Fruit fly (Drosophila melanogaster) whole organism, embryonic: ENCODE measurements around the gene CG43638.

Source experiments
- Ada2b ChIP-seq: fragments of 200-800 bp; sonication (Bioruptor generic); IDR thresholded peaks from 2 replicates; pipeline ENCODE4 v1.3.6; 2022; ENCODE audit warnings: missing biosample characterization, missing genetic modification characterization
- Aef1 ChIP-seq: fragments of 200-800 bp; sonication (Bioruptor generic); IDR thresholded peaks from 3 replicates; pipeline ENCODE4 v1.3.6; 2022; ENCODE audit warnings: missing biosample characterization, missing genetic modification characterization
- Blimp-1 ChIP-seq: fragments of 200-800 bp; sonication (Bioruptor generic); optimal IDR thresholded peaks from 3 replicates; lab custom pipeline; 2018; ENCODE audit warnings: missing biosample characterization, missing genetic modification characterization, mild to moderate bottlenecking, moderate library complexity, missing genetic modification reagents
- CG10274 ChIP-seq: fragments of 200-800 bp; sonication (Bioruptor generic); optimal IDR thresholded peaks from 3 replicates; lab custom pipeline; 2017; ENCODE audit warnings: missing biosample characterization, mild to moderate bottlenecking, missing genetic modification characterization
- CG10565 ChIP-seq: fragments of 200-800 bp; sonication (Bioruptor generic); optimal IDR thresholded peaks from 3 replicates; lab custom pipeline; 2016; ENCODE audit warnings: missing biosample characterization, mild to moderate bottlenecking, missing genetic modification characterization
- CG10959 ChIP-seq: fragments of 200-800 bp; sonication (Bioruptor generic); IDR thresholded peaks from 2 replicates; pipeline ENCODE4 v1.3.6; 2022; ENCODE audit warnings: missing biosample characterization, missing genetic modification characterization
- CG10979 ChIP-seq: fragments of 200-800 bp; sonication (Bioruptor generic); optimal IDR thresholded peaks from 2 replicates; lab custom pipeline; 2018; ENCODE audit warnings: missing biosample characterization, mild to moderate bottlenecking, missing genetic modification characterization, moderate library complexity
- CG12769 ChIP-seq: fragments of 200-800 bp; sonication (Bioruptor generic); optimal IDR thresholded peaks from 2 replicates; lab custom pipeline; 2019; ENCODE audit warnings: missing biosample characterization, mild to moderate bottlenecking, missing genetic modification characterization, moderate library complexity
- CG16815 ChIP-seq: fragments of 200-800 bp; sonication (Bioruptor generic); optimal IDR thresholded peaks from 3 replicates; lab custom pipeline; 2017; ENCODE audit warnings: missing biosample characterization, mild to moderate bottlenecking, missing genetic modification characterization
- CG2120 ChIP-seq: fragments of 200-800 bp; sonication (Bioruptor generic); optimal IDR thresholded peaks from 3 replicates; lab custom pipeline; 2016; ENCODE audit warnings: missing biosample characterization, missing genetic modification characterization
- CG30431 ChIP-seq: fragments of 200-800 bp; sonication (Bioruptor generic); optimal IDR thresholded peaks from 2 replicates; lab custom pipeline; 2017; ENCODE audit warnings: missing biosample characterization, missing genetic modification characterization
- CG32532 ChIP-seq: fragments of 200-800 bp; sonication (Bioruptor generic); IDR thresholded peaks from 2 replicates; pipeline ENCODE4 v1.3.6; 2022; ENCODE audit warnings: missing biosample characterization, missing genetic modification characterization
- CG34422 ChIP-seq: fragments of 200-800 bp; sonication (Bioruptor generic); IDR thresholded peaks from 3 replicates; pipeline ENCODE4 v1.3.6; 2022; ENCODE audit warnings: missing biosample characterization, missing genetic modification characterization
- CG4282 ChIP-seq: fragments of 200-800 bp; sonication (Bioruptor generic); optimal IDR thresholded peaks from 2 replicates; lab custom pipeline; 2016; ENCODE audit warnings: missing biosample characterization, missing genetic modification characterization
- CG4730 ChIP-seq: fragments of 200-800 bp; sonication (Bioruptor generic); IDR thresholded peaks from 2 replicates; pipeline ENCODE4 v1.3.6; 2022; ENCODE audit warnings: missing biosample characterization, missing genetic modification characterization
- CG6654 ChIP-seq: fragments of 200-800 bp; sonication (Bioruptor generic); optimal IDR thresholded peaks from 2 replicates; lab custom pipeline; 2017; ENCODE audit warnings: missing biosample characterization, mild to moderate bottlenecking, missing genetic modification characterization
- CG6683 ChIP-seq: fragments of 200-800 bp; sonication (Bioruptor generic); optimal IDR thresholded peaks from 2 replicates; lab custom pipeline; 2017; ENCODE audit warnings: missing biosample characterization, mild to moderate bottlenecking, missing genetic modification characterization, missing genetic modification reagents
- CG6765 ChIP-seq: fragments of 200-800 bp; sonication (Bioruptor generic); optimal IDR thresholded peaks from 3 replicates; lab custom pipeline; 2017; ENCODE audit warnings: missing biosample characterization, mild to moderate bottlenecking, missing genetic modification characterization
- CG7556 ChIP-seq: fragments of 200-800 bp; sonication (Bioruptor generic); optimal IDR thresholded peaks from 2 replicates; lab custom pipeline; 2017; ENCODE audit warnings: missing biosample characterization, mild to moderate bottlenecking, missing genetic modification characterization
- Dad ChIP-seq: fragments of 200-800 bp; sonication (Bioruptor generic); optimal IDR thresholded peaks from 3 replicates; lab custom pipeline; 2016; ENCODE audit warnings: missing biosample characterization, missing genetic modification characterization
- Doc3 ChIP-seq: fragments of 200-800 bp; sonication (Bioruptor generic); IDR thresholded peaks from 3 replicates; pipeline ENCODE4 v1.3.6; 2022; ENCODE audit warnings: missing biosample characterization, missing genetic modification characterization; ENCODE audit not compliant: partially characterized antibody
- Gug ChIP-seq: fragments of 200-800 bp; sonication (Bioruptor generic); IDR thresholded peaks from 4 replicates; pipeline ENCODE4 v1.3.6; 2022; ENCODE audit warnings: missing biosample characterization, missing genetic modification characterization
- HLH3B ChIP-seq: fragments of 200-800 bp; sonication (Bioruptor generic); IDR thresholded peaks from 2 replicates; pipeline ENCODE4 v1.3.6; 2022; ENCODE audit warnings: missing biosample characterization, missing genetic modification characterization
- HLH4C ChIP-seq: fragments of 200-800 bp; sonication (Bioruptor generic); IDR thresholded peaks from 3 replicates; pipeline ENCODE4 v1.3.6; 2022; ENCODE audit warnings: missing biosample characterization, missing genetic modification characterization; ENCODE audit not compliant: partially characterized antibody
- Hey ChIP-seq: fragments of 200-800 bp; sonication (Bioruptor generic); optimal IDR thresholded peaks from 3 replicates; lab custom pipeline; 2018; ENCODE audit warnings: missing biosample characterization, mild to moderate bottlenecking, missing genetic modification characterization
- Hr51 ChIP-seq, 2 experiments: fragments of 200-800 bp; sonication (Bioruptor generic); optimal IDR thresholded peaks; 2 replicates in 1 of 2; 3 replicates in 1 of 2; lab custom pipeline; 2016 to 2018; ENCODE audit warnings: missing biosample characterization in 2 of 2, missing genetic modification characterization in 2 of 2, mild to moderate bottlenecking in 1 of 2, moderate library complexity in 1 of 2
- MESR4 ChIP-seq: fragments of 200-800 bp; sonication (Bioruptor generic); optimal IDR thresholded peaks from 2 replicates; lab custom pipeline; 2018; ENCODE audit warnings: missing biosample characterization, mild to moderate bottlenecking, missing genetic modification characterization, moderate library complexity
- Mad ChIP-seq: fragments of 200-800 bp; sonication (Bioruptor generic); optimal IDR thresholded peaks from 2 replicates; lab custom pipeline; 2016; ENCODE audit warnings: missing biosample characterization, missing genetic modification characterization
- Max ChIP-seq: fragments of 200-800 bp; sonication (Bioruptor generic); optimal IDR thresholded peaks from 2 replicates; lab custom pipeline; 2016; ENCODE audit warnings: missing biosample characterization, mild to moderate bottlenecking, missing genetic modification characterization
- Optix ChIP-seq: fragments of 200-800 bp; sonication (Bioruptor generic); IDR thresholded peaks from 3 replicates; pipeline ENCODE4 v1.3.6; 2022; ENCODE audit warnings: missing biosample characterization, missing genetic modification characterization
- Pdp1 ChIP-seq, 2 experiments: fragments of 200-800 bp; sonication (Bioruptor generic); optimal IDR thresholded peaks; 3 replicates each; lab custom pipeline; 2016; ENCODE audit warnings: missing biosample characterization in 2 of 2, missing genetic modification characterization in 2 of 2, mild to moderate bottlenecking in 1 of 2, moderate library complexity in 1 of 2
- al ChIP-seq: fragments of 200-800 bp; sonication (Bioruptor generic); IDR thresholded peaks from 2 replicates; pipeline ENCODE4 v1.3.6; 2022; ENCODE audit warnings: missing biosample characterization, missing genetic modification characterization
- bcd ChIP-seq: fragments of 200-800 bp; sonication (Bioruptor generic); optimal IDR thresholded peaks from 2 replicates; lab custom pipeline; 2017; ENCODE audit warnings: missing biosample characterization, mild to moderate bottlenecking, missing genetic modification characterization
- bowl ChIP-seq: fragments of 200-800 bp; sonication (Bioruptor generic); IDR thresholded peaks from 2 replicates; pipeline ENCODE4 v1.3.6; 2022; ENCODE audit warnings: missing biosample characterization, missing genetic modification characterization
- cas ChIP-seq: fragments of 200-800 bp; sonication (Bioruptor generic); IDR thresholded peaks from 2 replicates; pipeline ENCODE4 v1.3.6; 2022; ENCODE audit warnings: missing biosample characterization, missing genetic modification characterization
- gcm ChIP-seq: fragments of 200-800 bp; sonication (Bioruptor generic); optimal IDR thresholded peaks from 2 replicates; lab custom pipeline; 2019; ENCODE audit warnings: missing biosample characterization, mild to moderate bottlenecking, missing genetic modification characterization, moderate library complexity
- insv ChIP-seq, 2 experiments: fragments of 200-800 bp; sonication (Bioruptor generic); optimal IDR thresholded peaks; 3 replicates each; lab custom pipeline; 2016 to 2018; ENCODE audit warnings: missing biosample characterization in 2 of 2, missing genetic modification characterization in 2 of 2
- jumu ChIP-seq: fragments of 200-800 bp; sonication (Bioruptor generic); optimal IDR thresholded peaks from 3 replicates; lab custom pipeline; 2016; ENCODE audit warnings: missing biosample characterization, missing genetic modification characterization
- lmd ChIP-seq: fragments of 200-800 bp; sonication (Bioruptor generic); IDR thresholded peaks from 2 replicates; pipeline ENCODE4 v1.3.6; 2022; ENCODE audit warnings: missing biosample characterization, missing genetic modification characterization
- lola ChIP-seq, 3 experiments: fragments of >200 bp in 2 of 3; fragments of 200-800 bp in 1 of 3; sonication (Bioruptor generic) in 1 of 3; optimal IDR thresholded peaks; 2 replicates each; lab custom pipeline; 2017 to 2019; ENCODE audit warnings: missing biosample characterization in 3 of 3, missing genetic modification characterization in 3 of 3, mild to moderate bottlenecking in 1 of 3, moderate library complexity in 1 of 3
- lov ChIP-seq, 2 experiments: fragments of 200-800 bp in 1 of 2; fragments of >200 bp in 1 of 2; sonication (Bioruptor generic) in 1 of 2; IDR thresholded peaks in 1 of 2; optimal IDR thresholded peaks in 1 of 2; 2 replicates in 1 of 2; 3 replicates in 1 of 2; pipeline versions ENCODE4 v1.3.6 to Lab custom; 2017 to 2022; ENCODE audit warnings: missing biosample characterization in 1 of 2, missing genetic modification characterization in 1 of 2
- nmo ChIP-seq: fragments of 200-800 bp; sonication (Bioruptor generic); optimal IDR thresholded peaks from 2 replicates; lab custom pipeline; 2018; ENCODE audit warnings: missing biosample characterization, mild to moderate bottlenecking, missing genetic modification characterization, moderate library complexity
- org-1 ChIP-seq: fragments of 200-800 bp; sonication (Bioruptor generic); optimal IDR thresholded peaks from 2 replicates; lab custom pipeline; 2017; ENCODE audit warnings: missing biosample characterization, missing genetic modification characterization
- pho ChIP-seq: fragments of 200-800 bp; sonication (Bioruptor generic); optimal IDR thresholded peaks from 2 replicates; lab custom pipeline; 2016; ENCODE audit warnings: missing biosample characterization, missing genetic modification characterization
- slbo ChIP-seq: fragments of 200-800 bp; sonication (Bioruptor generic); IDR thresholded peaks from 2 replicates; pipeline ENCODE4 v1.3.6; 2022; ENCODE audit warnings: missing biosample characterization, missing genetic modification characterization
- tup ChIP-seq: fragments of 200-800 bp; sonication (Bioruptor generic); optimal IDR thresholded peaks from 2 replicates; lab custom pipeline; 2016; ENCODE audit warnings: missing biosample characterization, mild to moderate bottlenecking, missing genetic modification characterization, moderate library complexity
- twi ChIP-seq: fragments of 200-800 bp; optimal IDR thresholded peaks from 2 replicates; lab custom pipeline; 2019; ENCODE audit warnings: missing biosample characterization, mild to moderate bottlenecking, missing genetic modification characterization, moderate library complexity
- yki ChIP-seq: fragments of >200 bp; optimal IDR thresholded peaks from 3 replicates; lab custom pipeline; 2018

Gene CG43638

DNA sequence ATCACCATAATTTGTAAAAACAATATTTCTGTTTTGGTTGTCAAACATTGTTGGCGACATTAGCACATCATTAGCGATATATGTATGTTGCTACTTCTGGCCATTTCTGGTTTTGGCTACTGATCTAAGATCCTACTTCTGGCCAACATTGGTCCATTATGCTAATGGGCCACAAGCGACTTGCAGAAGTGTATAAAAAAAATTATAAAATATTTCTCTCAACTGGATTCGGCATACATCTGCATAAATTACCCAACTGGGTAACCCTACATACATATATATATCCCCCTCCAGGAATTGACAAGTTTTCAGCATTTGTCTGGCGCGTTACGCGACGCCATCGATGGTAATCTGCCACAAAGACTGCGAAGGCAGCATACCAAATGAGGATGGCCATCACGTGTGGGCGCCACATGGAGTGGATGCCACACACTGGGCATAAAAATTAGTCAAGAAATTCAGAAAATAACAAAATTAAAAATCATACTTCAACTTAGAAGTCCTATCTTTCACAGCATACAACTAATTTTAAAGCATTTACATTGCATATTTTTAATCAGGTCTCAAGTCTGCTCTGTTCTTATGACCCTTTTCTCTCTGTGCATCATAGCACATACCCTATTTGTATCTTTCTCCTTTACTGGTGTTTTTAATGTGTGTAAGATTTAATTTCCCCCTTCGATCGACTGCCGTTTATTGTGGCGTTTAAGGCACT, 6.8 kb upstream of the CG43638 start (continued):
- TF ChIP-seq nmo (GFP tag; lab: Kevin White, UChicago): peak; percentile 50
- no peak for TF ChIP-seq HLH4C
- peak; percentile 54 for TF ChIP-seq lmd (GFP tag; lab: Robert Waterston, UW)
- peak; percentile 26; the same call in 1 of the 4 replicates for TF ChIP-seq Gug (GFP tag; lab: Robert Waterston, UW)
- no peak for TF ChIP-seq cas (GFP tag; lab: Robert Waterston, UW)
- TF ChIP-seq Mad (GFP tag; lab: Kevin White, UChicago): peak; percentile 1
- TF ChIP-seq CG7556: no peak
- peak; percentile 71 for TF ChIP-seq Blimp-1 (GFP tag; lab: Kevin White, UChicago)
- TF ChIP-seq CG2120 (GFP tag; lab: Kevin White, UChicago): peak; percentile 26
- TF ChIP-seq CG6654 (GFP tag; lab: Kevin White, UChicago): peak; percentile 19
- 0 out of 3 replicates have a peak, but pooled peaks have one; percentile 39 for TF ChIP-seq CG34422 (GFP tag; lab: Robert Waterston, UW)
- TF ChIP-seq Dad: no peak
- no peak for TF ChIP-seq CG10565 (GFP tag; lab: Kevin White, UChicago)
- TF ChIP-seq twi: peak; percentile 48
- peak in 1 of 2 experiments; percentile 37 for TF ChIP-seq Pdp1 (GFP tag; optimal IDR thresholded peaks at IDR 0.05; lab: Kevin White, UChicago)
- no peak for TF ChIP-seq bowl (GFP tag; lab: Robert Waterston, UW)
- TF ChIP-seq pho: no peak
- TF ChIP-seq insv (GFP tag; optimal IDR thresholded peaks at IDR 0.05; lab: Kevin White, UChicago): no peak
- peak; percentile 59 for TF ChIP-seq HLH3B
- TF ChIP-seq CG10274 (GFP tag; lab: Kevin White, UChicago): no peak
- peak; percentile 63; the same call in 1 of the 2 replicates for TF ChIP-seq CG32532 (GFP tag; lab: Robert Waterston, UW)
- TF ChIP-seq CG16815 (GFP tag; lab: Kevin White, UChicago): no peak
- peak; percentile 27 for TF ChIP-seq Max (GFP tag; lab: Kevin White, UChicago)
- no peak for TF ChIP-seq tup
- no peak for TF ChIP-seq Optix (GFP tag; lab: Robert Waterston, UW)
- TF ChIP-seq jumu (GFP tag; lab: Kevin White, UChicago): no peak
- no peak for TF ChIP-seq Hr51 (GFP tag; optimal IDR thresholded peaks at IDR 0.05; lab: Kevin White, UChicago)
- no peak for TF ChIP-seq MESR4 (GFP tag; lab: Kevin White, UChicago)
- TF ChIP-seq CG30431 (GFP tag; lab: Kevin White, UChicago): no peak
- peak; percentile 79 for TF ChIP-seq CG10959
- TF ChIP-seq slbo: peak; percentile 5; the same call in 1 of the 2 replicates
- no peak for TF ChIP-seq gcm (GFP tag; lab: Kevin White, UChicago)
- TF ChIP-seq CG6683 (GFP tag; lab: Kevin White, UChicago): no peak
- peak; percentile 38; the same call in 1 of the 2 replicates for TF ChIP-seq CG4730 (GFP tag; lab: Robert Waterston, UW)
- TF ChIP-seq CG6765 (GFP tag; lab: Kevin White, UChicago): no peak
- TF ChIP-seq bcd (GFP tag; lab: Kevin White, UChicago): peak; percentile 38
- TF ChIP-seq lola (GFP tag; optimal IDR thresholded peaks at IDR 0.05; lab: Kevin White, UChicago): peak in 1 of 3 experiments; percentile 58
- no peak for TF ChIP-seq lov (optimal IDR thresholded peaks at IDR 0.05; lab: Kevin White, UChicago)
- no peak for TF ChIP-seq lov (GFP tag; IDR thresholded peaks at IDR 0.05; lab: Robert Waterston, UW)
- TF ChIP-seq Ada2b: peak; percentile 62
- no peak for TF ChIP-seq yki
- TF ChIP-seq Doc3 (GFP tag; lab: Robert Waterston, UW): no peak
- TF ChIP-seq Aef1 (GFP tag; lab: Robert Waterston, UW): 0 out of 3 replicates have a peak, but pooled peaks have one; percentile 30
- no peak for TF ChIP-seq CG4282 (GFP tag; lab: Kevin White, UChicago)
- TF ChIP-seq al: peak; percentile 25; the same call in 1 of the 2 replicates
- TF ChIP-seq Hey (tag; lab: Kevin White, UChicago): no peak
- TF ChIP-seq org-1 (GFP tag; lab: Kevin White, UChicago): no peak
- peak; percentile 89 for TF ChIP-seq CG10979
- TF ChIP-seq CG12769 (tag; lab: Kevin White, UChicago): peak; percentile 21
